Fruit fly (Drosophila melanogaster): Measurements from ENCODE around the gene CG1943.

Gene CG1943

dm6 chr3R:7035703-7036266 is 38.9 kb upstream of the CG1943 start:
- TF ChIP-seq ovo (GFP tag; optimal IDR thresholded peaks at IDR 0.05): no peak
- TF ChIP-seq cnc (optimal IDR thresholded peaks at IDR 0.05): no peak
- TF ChIP-seq CG11617 (GFP tag; optimal IDR thresholded peaks at IDR 0.05): no peak
- TF ChIP-seq CG14711 (tag; optimal IDR thresholded peaks at IDR 0.05): no peak
- no peak for TF ChIP-seq CG5204 (GFP tag; optimal IDR thresholded peaks at IDR 0.05)
- TF ChIP-seq CG7101 (tag; optimal IDR thresholded peaks at IDR 0.05): no peak
- TF ChIP-seq pad (GFP tag; optimal IDR thresholded peaks at IDR 0.05): no peak
- TF ChIP-seq kay (GFP tag; ENCODE audit: borderline replicate concordance): no peak
- no peak for TF ChIP-seq Clk (GFP tag; optimal IDR thresholded peaks at IDR 0.05)
- TF ChIP-seq bab1 (GFP tag; optimal IDR thresholded peaks at IDR 0.05): no peak
- TF ChIP-seq CG12768 (GFP tag; optimal IDR thresholded peaks at IDR 0.05): no peak
- TF ChIP-seq Crg-1 (GFP tag; optimal IDR thresholded peaks at IDR 0.05): no peak
- no peak for TF ChIP-seq CG33017 (tag; optimal IDR thresholded peaks at IDR 0.05)

- TF ChIP-seq Mnt (GFP tag; optimal IDR thresholded peaks at IDR 0.05) (peak; percentile 25), toe (GFP tag; optimal IDR thresholded peaks at IDR 0.05) (no peak), CG33017 (tag; optimal IDR thresholded peaks at IDR 0.05) (no peak)
Observed at dm6 chr3R:7037250-7037802, 37.3 kb upstream of the CG1943 start.

- TF ChIP-seq cnc (optimal IDR thresholded peaks at IDR 0.05) (no peak), Hr96 (GFP tag; optimal IDR thresholded peaks at IDR 0.05) (no peak), CG33017 (tag; optimal IDR thresholded peaks at IDR 0.05) (no peak), CG7101 (tag; optimal IDR thresholded peaks at IDR 0.05) (no peak), CG14711 (tag; optimal IDR thresholded peaks at IDR 0.05) (no peak)
Observed at dm6 chr3R:7040894-7041293, 33.8 kb upstream of the CG1943 start.

- TF ChIP-seq bab1 (GFP tag; optimal IDR thresholded peaks at IDR 0.05) (no peak), CG11617 (GFP tag; optimal IDR thresholded peaks at IDR 0.05) (no peak), CG12768 (GFP tag; optimal IDR thresholded peaks at IDR 0.05) (no peak), cnc (optimal IDR thresholded peaks at IDR 0.05) (no peak), kay (GFP tag; ENCODE audit: borderline replicate concordance) (no peak), tj (GFP tag; optimal IDR thresholded peaks at IDR 0.05) (no peak), CG5204 (GFP tag; optimal IDR thresholded peaks at IDR 0.05) (no peak), ovo (GFP tag; optimal IDR thresholded peaks at IDR 0.05) (no peak), CG14711 (tag; optimal IDR thresholded peaks at IDR 0.05) (no peak), toe (GFP tag; optimal IDR thresholded peaks at IDR 0.05) (no peak), Hr96 (GFP tag; optimal IDR thresholded peaks at IDR 0.05) (no peak), CG1620 (GFP tag; optimal IDR thresholded peaks at IDR 0.05) (no peak), cic (GFP tag; optimal IDR thresholded peaks at IDR 0.05) (no peak), Clk (GFP tag; optimal IDR thresholded peaks at IDR 0.05) (no peak), CG7045 (GFP tag; optimal IDR thresholded peaks at IDR 0.05) (no peak), pad (GFP tag; optimal IDR thresholded peaks at IDR 0.05) (no peak), CG7101 (tag; optimal IDR thresholded peaks at IDR 0.05) (no peak), CG33017 (tag; optimal IDR thresholded peaks at IDR 0.05) (no peak), Mnt (GFP tag; optimal IDR thresholded peaks at IDR 0.05) (no peak), Crg-1 (GFP tag; optimal IDR thresholded peaks at IDR 0.05) (no peak)
Observed at dm6 chr3R:7044016-7044415, 30.6 kb upstream of the CG1943 start.

dm6 chr3R:7052242-7052641 is 22.4 kb upstream of the CG1943 start, which contains the start of gene Sodh1:
TSS of gene Sodh1 (plus strand) at chr3R:7052335.
- no peak for TF ChIP-seq pad (GFP tag; optimal IDR thresholded peaks at IDR 0.05)
- TF ChIP-seq Crg-1 (GFP tag; optimal IDR thresholded peaks at IDR 0.05): no peak
- TF ChIP-seq Hr96 (GFP tag; optimal IDR thresholded peaks at IDR 0.05): no peak
- no peak for TF ChIP-seq bab1 (GFP tag; optimal IDR thresholded peaks at IDR 0.05)
- no peak for TF ChIP-seq cnc (optimal IDR thresholded peaks at IDR 0.05)
- TF ChIP-seq Mnt (GFP tag; optimal IDR thresholded peaks at IDR 0.05): peak; percentile 26
- TF ChIP-seq toe (GFP tag; optimal IDR thresholded peaks at IDR 0.05): no peak
- TF ChIP-seq cic (GFP tag; optimal IDR thresholded peaks at IDR 0.05): peak; percentile 63
- TF ChIP-seq tj (GFP tag; optimal IDR thresholded peaks at IDR 0.05): no peak
- no peak for TF ChIP-seq CG1620 (GFP tag; optimal IDR thresholded peaks at IDR 0.05)
- no peak for TF ChIP-seq CG11617 (GFP tag; optimal IDR thresholded peaks at IDR 0.05)

- TF ChIP-seq CG7045 (GFP tag; optimal IDR thresholded peaks at IDR 0.05): no peak
- TF ChIP-seq Crg-1 (GFP tag; optimal IDR thresholded peaks at IDR 0.05): no peak
- no peak for TF ChIP-seq ovo (GFP tag; optimal IDR thresholded peaks at IDR 0.05)
- TF ChIP-seq CG5204 (GFP tag; optimal IDR thresholded peaks at IDR 0.05): no peak
- no peak for TF ChIP-seq CG1620 (GFP tag; optimal IDR thresholded peaks at IDR 0.05)
- TF ChIP-seq cnc (optimal IDR thresholded peaks at IDR 0.05): no peak
- TF ChIP-seq bab1 (GFP tag; optimal IDR thresholded peaks at IDR 0.05): no peak
- no peak for TF ChIP-seq CG11617 (GFP tag; optimal IDR thresholded peaks at IDR 0.05)
- TF ChIP-seq CG14711 (tag; optimal IDR thresholded peaks at IDR 0.05): no peak
- TF ChIP-seq tj (GFP tag; optimal IDR thresholded peaks at IDR 0.05): no peak
- no peak for TF ChIP-seq Hr96 (GFP tag; optimal IDR thresholded peaks at IDR 0.05)
Observed at dm6 chr3R:7054286-7054685, 20.4 kb upstream of the CG1943 start, which contains the start of gene CG1979. TSS of gene CG1979 (plus strand) at chr3R:7054586.

dm6 chr3R:7058017-7058416 is 16.6 kb upstream of the CG1943 start:
- TF ChIP-seq cnc (optimal IDR thresholded peaks at IDR 0.05): no peak
- TF ChIP-seq pad (GFP tag; optimal IDR thresholded peaks at IDR 0.05): no peak
- TF ChIP-seq kay (GFP tag; ENCODE audit: borderline replicate concordance): no peak
- TF ChIP-seq ovo (GFP tag; optimal IDR thresholded peaks at IDR 0.05): no peak
- TF ChIP-seq toe (GFP tag; optimal IDR thresholded peaks at IDR 0.05): no peak
- peak; percentile 49 for TF ChIP-seq cic (GFP tag; optimal IDR thresholded peaks at IDR 0.05)
